Worm (Caenorhabditis elegans): Measurements from ENCODE around the gene col-89.
A peak's percentile ranks its signal among the peaks of the same experiment; 100 is the strongest.

DNA sequence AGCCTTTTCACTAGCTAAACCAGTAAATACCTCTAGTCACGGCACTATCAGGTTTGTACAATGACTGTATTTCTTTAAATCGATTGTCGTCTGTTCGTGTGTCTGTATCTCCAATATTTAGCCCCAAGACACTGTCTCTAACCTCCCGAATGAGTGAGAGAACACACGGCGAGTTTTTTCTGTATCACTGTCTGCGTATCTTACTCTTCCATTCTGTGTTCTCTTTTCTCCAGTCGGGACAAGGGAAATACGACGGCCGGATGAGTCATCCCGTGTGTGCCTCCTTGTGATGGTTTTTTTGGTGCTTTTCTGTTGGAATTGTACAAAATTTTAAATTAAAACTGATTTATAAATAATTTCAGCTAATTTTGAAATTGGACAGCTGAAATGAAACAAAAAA is 48.1 kb downstream of the col-89 start:
- no peak for TF ChIP-seq pag-3 (tag; optimal IDR thresholded peaks at IDR 0.05; ENCODE audit: borderline replicate concordance, insufficient read depth)
- peak; percentile 99 for TF ChIP-seq fos-1 (tag; optimal IDR thresholded peaks at IDR 0.05)
- TF ChIP-seq nhr-76 (tag; optimal IDR thresholded peaks at IDR 0.05), result no peak
- TF ChIP-seq aly-2 (tag; optimal IDR thresholded peaks at IDR 0.05), result peak; percentile 8
- TF ChIP-seq ceh-63 (GFP tag; optimal IDR thresholded peaks at IDR 0.05), result no peak
- TF ChIP-seq snu-23 (GFP tag; optimal IDR thresholded peaks at IDR 0.05), result peak; percentile 72
- TF ChIP-seq vab-15 (tag; optimal IDR thresholded peaks at IDR 0.05), result no peak
- no peak for TF ChIP-seq nhr-12 (tag; optimal IDR thresholded peaks at IDR 0.05)
- TF ChIP-seq nhr-77 (tag; optimal IDR thresholded peaks at IDR 0.05), result peak; percentile 67
- peak; percentile 4 to 69 for TF ChIP-seq mdl-1 (tag; optimal IDR thresholded peaks at IDR 0.05)

Data from whole organism, L1 larva.